Fruit fly (Drosophila melanogaster): Measurements from ENCODE around the gene rhea.

The rhea gene

dm6 chr3L:8603880-8604692 is 59.3 kb downstream of the rhea start, which contains the start of the genes CG5989 and CG6282 (continued):
- TF ChIP-seq CG15336 (GFP tag; IDR thresholded peaks at IDR 0.05): peak; percentile 65
- TF ChIP-seq CG10669 (GFP tag; optimal IDR thresholded peaks at IDR 0.05): no peak
- peak; percentile 6 for TF ChIP-seq acj6 (GFP tag; optimal IDR thresholded peaks at IDR 0.05)
- no peak for TF ChIP-seq eg (GFP tag; IDR thresholded peaks at IDR 0.05)
- no peak for TF ChIP-seq spab (GFP tag; optimal IDR thresholded peaks at IDR 0.05)
- TF ChIP-seq CG11294 (GFP tag; IDR thresholded peaks at IDR 0.05): no peak
- TF ChIP-seq topi (GFP tag; optimal IDR thresholded peaks at IDR 0.05): no peak
- no peak for TF ChIP-seq CG3032 (tag; optimal IDR thresholded peaks at IDR 0.05)
- TF ChIP-seq Met (GFP tag; optimal IDR thresholded peaks at IDR 0.05): peak; percentile 45
- TF ChIP-seq dac (GFP tag; optimal IDR thresholded peaks at IDR 0.05): peak; percentile 41
- no peak for TF ChIP-seq CG7368 (GFP tag; optimal IDR thresholded peaks at IDR 0.05)
- TF ChIP-seq fd85E (GFP tag; optimal IDR thresholded peaks at IDR 0.05): no peak
- TF ChIP-seq CG11902 (GFP tag; optimal IDR thresholded peaks at IDR 0.05): no peak
- no peak for TF ChIP-seq cyc (GFP tag; optimal IDR thresholded peaks at IDR 0.05)
- no peak for TF ChIP-seq achi (GFP tag; optimal IDR thresholded peaks at IDR 0.05)
- peak; percentile 25 for TF ChIP-seq pdm3 (GFP tag; optimal IDR thresholded peaks at IDR 0.05)
- no peak for TF ChIP-seq net (GFP tag; optimal IDR thresholded peaks at IDR 0.05)
- TF ChIP-seq svp (GFP tag): peak; percentile 78
- TF ChIP-seq lz (GFP tag; optimal IDR thresholded peaks at IDR 0.05): peak; percentile 8
- no peak for TF ChIP-seq CG1621 (tag; optimal IDR thresholded peaks at IDR 0.05)
- no peak for TF ChIP-seq CG6808 (GFP tag; optimal IDR thresholded peaks at IDR 0.05)
- TF ChIP-seq dsx (GFP tag; optimal IDR thresholded peaks at IDR 0.05; ENCODE audit: poor library complexity, severe bottlenecking): no peak

dm6 chr3L:8607449-8607848 is 62.6 kb downstream of the rhea start:
- TF ChIP-seq CG6792 (GFP tag; optimal IDR thresholded peaks at IDR 0.05) (peak; percentile 18), Hr4 (GFP tag; optimal IDR thresholded peaks at IDR 0.05) (peak; percentile 28), Eip75B (GFP tag; optimal IDR thresholded peaks at IDR 0.05) (peak; percentile 26), CG9139 (GFP tag; optimal IDR thresholded peaks at IDR 0.05) (no peak), Met (GFP tag; optimal IDR thresholded peaks at IDR 0.05) (peak; percentile 14), vri (GFP tag; optimal IDR thresholded peaks at IDR 0.05) (no peak), salr (GFP tag; optimal IDR thresholded peaks at IDR 0.05) (peak in 1 of 2 experiments; percentile 1), lz (GFP tag; optimal IDR thresholded peaks at IDR 0.05) (peak; percentile 8), fd59A (GFP tag; optimal IDR thresholded peaks at IDR 0.05) (peak; percentile 8), Lpt (GFP tag; optimal IDR thresholded peaks at IDR 0.05) (no peak), fkh (GFP tag; optimal IDR thresholded peaks at IDR 0.05) (no peak), CG8319 (GFP tag; optimal IDR thresholded peaks at IDR 0.05) (no peak), ss (GFP tag; optimal IDR thresholded peaks at IDR 0.05) (peak in 1 of 2 experiments; percentile 56), Sox15 (GFP tag; optimal IDR thresholded peaks at IDR 0.05) (no peak), Hr38 (GFP tag; optimal IDR thresholded peaks at IDR 0.05) (no peak), Gug (GFP tag; IDR thresholded peaks at IDR 0.05) (0 out of 2 replicates have a peak, but pooled peaks have one; percentile 35), CG16779 (tag; optimal IDR thresholded peaks at IDR 0.05) (no peak), CG7368 (GFP tag; optimal IDR thresholded peaks at IDR 0.05) (no peak), svp (GFP tag) (peak; percentile 75), CG6808 (GFP tag; optimal IDR thresholded peaks at IDR 0.05) (peak; percentile 22), cyc (GFP tag; optimal IDR thresholded peaks at IDR 0.05) (no peak), CG8119 (GFP tag; IDR thresholded peaks at IDR 0.05) (0 out of 3 replicates have a peak, but pooled peaks have one; percentile 25), fd85E (GFP tag; optimal IDR thresholded peaks at IDR 0.05) (no peak), CG34406 (GFP tag; optimal IDR thresholded peaks at IDR 0.05) (no peak), acj6 (GFP tag; optimal IDR thresholded peaks at IDR 0.05) (peak; percentile 23), CG11902 (GFP tag; optimal IDR thresholded peaks at IDR 0.05) (no peak), CG11294 (GFP tag; IDR thresholded peaks at IDR 0.05) (no peak), CG6163 (GFP tag; IDR thresholded peaks at IDR 0.05) (0 out of 3 replicates have a peak, but pooled peaks have one; percentile 43), CG15336 (GFP tag; IDR thresholded peaks at IDR 0.05) (0 out of 2 replicates have a peak, but pooled peaks have one; percentile 14), CG3919 (GFP tag; optimal IDR thresholded peaks at IDR 0.05) (peak; percentile 48), dsx (GFP tag; optimal IDR thresholded peaks at IDR 0.05; ENCODE audit: poor library complexity, severe bottlenecking) (no peak), CG4318 (GFP tag; optimal IDR thresholded peaks at IDR 0.05) (no peak), Sox14 (GFP tag; optimal IDR thresholded peaks at IDR 0.05) (peak; percentile 22), spab (GFP tag; optimal IDR thresholded peaks at IDR 0.05) (peak; percentile 29), CG8632 (GFP tag; optimal IDR thresholded peaks at IDR 0.05) (no peak), Ets96B (tag; optimal IDR thresholded peaks at IDR 0.05) (peak; percentile 55), CG1621 (tag; optimal IDR thresholded peaks at IDR 0.05) (no peak), CG10631 (GFP tag; optimal IDR thresholded peaks at IDR 0.05) (peak; percentile 43), topi (GFP tag; optimal IDR thresholded peaks at IDR 0.05) (peak; percentile 20)
